Worm (Caenorhabditis elegans): ENCODE data around the gene K01G5.8.

K01G5.8 gene

ce11 chrIII:10730510-10730909 is 10.1 kb downstream of the K01G5.8 start, which contains the start of gene tat-3:
Gene tat-3, minus strand, starts transcription at chrIII:10730705.
- TF ChIP-seq eyg-1 (tag; optimal IDR thresholded peaks at IDR 0.05) (no peak), unc-3 (GFP tag; conservative IDR thresholded peaks at IDR 0.05) (no peak), unc-3 (tag; optimal IDR thresholded peaks at IDR 0.05) (no peak), dmd-4 (tag; optimal IDR thresholded peaks at IDR 0.05; ENCODE audit: borderline replicate concordance) (no peak), pax-1 (tag; optimal IDR thresholded peaks at IDR 0.05) (no peak), elt-2 (tag; optimal IDR thresholded peaks at IDR 0.05) (no peak), ceh-24 (tag; optimal IDR thresholded peaks at IDR 0.05) (no peak), che-1 (tag; optimal IDR thresholded peaks at IDR 0.05) (no peak), ceh-6 (GFP tag; optimal IDR thresholded peaks at IDR 0.05) (no peak), ceh-19 (GFP tag; optimal IDR thresholded peaks at IDR 0.05) (no peak), ttx-3 (tag; optimal IDR thresholded peaks at IDR 0.05) (no peak), pqm-1 (tag; optimal IDR thresholded peaks at IDR 0.05) (no peak), ceh-31 (tag; optimal IDR thresholded peaks at IDR 0.05) (no peak), npax-4 (tag; optimal IDR thresholded peaks at IDR 0.05) (no peak), pros-1 (tag; optimal IDR thresholded peaks at IDR 0.05) (no peak), hlh-15 (tag; optimal IDR thresholded peaks at IDR 0.05) (no peak), ceh-18 (tag; optimal IDR thresholded peaks at IDR 0.05) (no peak), F13H6.1 (tag; optimal IDR thresholded peaks at IDR 0.05) (no peak), lim-6 (tag; optimal IDR thresholded peaks at IDR 0.05) (no peak), madf-2 (tag; optimal IDR thresholded peaks at IDR 0.05) (no peak), pag-3 (tag; optimal IDR thresholded peaks at IDR 0.05; ENCODE audit: borderline replicate concordance) (no peak)

ce11 chrIII:10721056-10721455 is 19.5 kb downstream of the K01G5.8 start:
- TF ChIP-seq unc-55 (GFP tag; optimal IDR thresholded peaks at IDR 0.05) = no peak
- no peak for TF ChIP-seq unc-86 (tag; optimal IDR thresholded peaks at IDR 0.05)
- no peak for TF ChIP-seq ceh-30 (tag; optimal IDR thresholded peaks at IDR 0.05)
- no peak for TF ChIP-seq pag-3 (tag; optimal IDR thresholded peaks at IDR 0.05; ENCODE audit: borderline replicate concordance)
- TF ChIP-seq K02D7.2 (tag; optimal IDR thresholded peaks at IDR 0.05) = no peak
- TF ChIP-seq ceh-19 (GFP tag; optimal IDR thresholded peaks at IDR 0.05) = no peak
- TF ChIP-seq dve-1 (tag; optimal IDR thresholded peaks at IDR 0.05) = no peak
- no peak for TF ChIP-seq hlh-30 (tag; optimal IDR thresholded peaks at IDR 0.05; ENCODE audit: insufficient read depth)

- TF ChIP-seq hlh-13 (GFP tag; optimal IDR thresholded peaks at IDR 0.05) = no peak
- TF ChIP-seq fkh-10 (GFP tag; optimal IDR thresholded peaks at IDR 0.05) = no peak
- no peak for TF ChIP-seq T23F11.4 (GFP tag; optimal IDR thresholded peaks at IDR 0.05)
- peak; percentile 45 for TF ChIP-seq ceh-2 (tag; optimal IDR thresholded peaks at IDR 0.05)
- TF ChIP-seq pag-3 (tag; optimal IDR thresholded peaks at IDR 0.05; ENCODE audit: borderline replicate concordance) = no peak
- no peak for TF ChIP-seq che-1 (tag; optimal IDR thresholded peaks at IDR 0.05)
- no peak for TF ChIP-seq pat-9 (tag; optimal IDR thresholded peaks at IDR 0.05)
- TF ChIP-seq Y22D7AL.16 (tag; optimal IDR thresholded peaks at IDR 0.05) = no peak
- peak; percentile 82 for TF ChIP-seq hlh-30 (tag; optimal IDR thresholded peaks at IDR 0.05; ENCODE audit: insufficient read depth)
- no peak for TF ChIP-seq ttx-3 (tag; optimal IDR thresholded peaks at IDR 0.05)
- peak; percentile 70 for TF ChIP-seq rnt-1 (tag; optimal IDR thresholded peaks at IDR 0.05)
- TF ChIP-seq hlh-6 (tag; optimal IDR thresholded peaks at IDR 0.05) = no peak
- TF ChIP-seq ceh-34 (tag; optimal IDR thresholded peaks at IDR 0.05) = peak; percentile 60
- TF ChIP-seq unc-55 (GFP tag; optimal IDR thresholded peaks at IDR 0.05) = peak; percentile 90
- no peak for TF ChIP-seq madf-2 (tag; optimal IDR thresholded peaks at IDR 0.05)
- TF ChIP-seq tbx-2 (tag; optimal IDR thresholded peaks at IDR 0.05) = peak; percentile 67
- no peak for TF ChIP-seq zip-5 (tag; optimal IDR thresholded peaks at IDR 0.05)
- TF ChIP-seq eyg-1 (tag; optimal IDR thresholded peaks at IDR 0.05) = no peak
- no peak for TF ChIP-seq C08G9.2 (tag; optimal IDR thresholded peaks at IDR 0.05)
- no peak for TF ChIP-seq fax-1 (tag; optimal IDR thresholded peaks at IDR 0.05)
- no peak for TF ChIP-seq ama-1 (optimal IDR thresholded peaks at IDR 0.05)
- peak; percentile 32 for TF ChIP-seq F13H6.1 (tag; optimal IDR thresholded peaks at IDR 0.05)
- no peak for TF ChIP-seq K02D7.2 (tag; optimal IDR thresholded peaks at IDR 0.05)
- TF ChIP-seq hlh-15 (tag; optimal IDR thresholded peaks at IDR 0.05) = no peak
- TF ChIP-seq mec-3 (tag; optimal IDR thresholded peaks at IDR 0.05; ENCODE audit: borderline replicate concordance) = no peak
- TF ChIP-seq K09A11.1 (tag; optimal IDR thresholded peaks at IDR 0.05; ENCODE audit: insufficient read depth) = peak; percentile 29
- no peak for TF ChIP-seq ceh-30 (tag; optimal IDR thresholded peaks at IDR 0.05)
- peak; percentile 24 for TF ChIP-seq ceh-19 (GFP tag; optimal IDR thresholded peaks at IDR 0.05)
- TF ChIP-seq hlh-8 (tag; optimal IDR thresholded peaks at IDR 0.05) = no peak
- TF ChIP-seq gmeb-2 (tag; optimal IDR thresholded peaks at IDR 0.05) = no peak
- TF ChIP-seq lim-6 (tag; optimal IDR thresholded peaks at IDR 0.05) = no peak
- no peak for TF ChIP-seq ceh-6 (GFP tag; optimal IDR thresholded peaks at IDR 0.05)
- TF ChIP-seq ahr-1 (tag; optimal IDR thresholded peaks at IDR 0.05) = no peak
- no peak for TF ChIP-seq ets-4 (tag; optimal IDR thresholded peaks at IDR 0.05)
- peak; percentile 87 for TF ChIP-seq ceh-48 (tag; optimal IDR thresholded peaks at IDR 0.05)
Measured at ce11 chrIII:10720170-10720569, 20.4 kb downstream of the K01G5.8 start.

All from whole organism, late embryonic.